Worm (Caenorhabditis elegans): ENCODE results near the gene W06B4.1.

Gene W06B4.1

ce11 chrII:4468897-4469459 lies 2.4 kb upstream of the W06B4.1 start:
- TF ChIP-seq fkh-6 (tag; optimal IDR thresholded peaks at IDR 0.05) (no peak), ttx-3 (tag; optimal IDR thresholded peaks at IDR 0.05) (no peak), odd-2 (tag; optimal IDR thresholded peaks at IDR 0.05) (no peak), npax-4 (tag; optimal IDR thresholded peaks at IDR 0.05) (no peak), ceh-48 (tag; optimal IDR thresholded peaks at IDR 0.05) (no peak), sox-4 (tag; optimal IDR thresholded peaks at IDR 0.05) (no peak), ahr-1 (tag; optimal IDR thresholded peaks at IDR 0.05) (no peak), zip-5 (tag; optimal IDR thresholded peaks at IDR 0.05) (no peak), rnt-1 (tag; optimal IDR thresholded peaks at IDR 0.05) (no peak), mec-3 (tag; optimal IDR thresholded peaks at IDR 0.05; ENCODE audit: borderline replicate concordance) (no peak), K09A11.1 (tag; optimal IDR thresholded peaks at IDR 0.05; ENCODE audit: insufficient read depth) (no peak), dve-1 (tag; optimal IDR thresholded peaks at IDR 0.05) (no peak), ceh-2 (tag; optimal IDR thresholded peaks at IDR 0.05) (no peak), tbx-7 (tag; optimal IDR thresholded peaks at IDR 0.05) (no peak), eyg-1 (tag; optimal IDR thresholded peaks at IDR 0.05) (no peak)

- TF ChIP-seq ets-4 (tag; optimal IDR thresholded peaks at IDR 0.05) (no peak), rnt-1 (tag; optimal IDR thresholded peaks at IDR 0.05) (no peak), elt-4 (tag; optimal IDR thresholded peaks at IDR 0.05) (no peak), eyg-1 (tag; optimal IDR thresholded peaks at IDR 0.05) (no peak), ceh-19 (GFP tag; optimal IDR thresholded peaks at IDR 0.05) (no peak), pha-2 (tag; optimal IDR thresholded peaks at IDR 0.05) (no peak), ttx-3 (tag; optimal IDR thresholded peaks at IDR 0.05) (no peak)
Observed at ce11 chrII:4474005-4474655, 2.7 kb downstream of the W06B4.1 start.

- no peak for TF ChIP-seq unc-3 (GFP tag; conservative IDR thresholded peaks at IDR 0.05)
- TF ChIP-seq unc-3 (tag; optimal IDR thresholded peaks at IDR 0.05) = no peak
- TF ChIP-seq C38D4.7 (GFP tag; optimal IDR thresholded peaks at IDR 0.05) = no peak
- no peak for TF ChIP-seq ceh-9 (tag; optimal IDR thresholded peaks at IDR 0.05)
- TF ChIP-seq syd-9 (tag; optimal IDR thresholded peaks at IDR 0.05) = no peak
- no peak for TF ChIP-seq odd-2 (tag; optimal IDR thresholded peaks at IDR 0.05)
- TF ChIP-seq lin-11 (tag; optimal IDR thresholded peaks at IDR 0.05) = no peak
- no peak for TF ChIP-seq ttx-3 (tag; optimal IDR thresholded peaks at IDR 0.05)
- no peak for TF ChIP-seq ceh-22 (tag; optimal IDR thresholded peaks at IDR 0.05)
- no peak for TF ChIP-seq dve-1 (tag; optimal IDR thresholded peaks at IDR 0.05)
- TF ChIP-seq ceh-48 (tag; optimal IDR thresholded peaks at IDR 0.05) = no peak
Observed at ce11 chrII:4478303-4478702, 6.9 kb downstream of the W06B4.1 start, which contains the start of gene T05C1.1. Gene T05C1.1 (plus strand): TSS chrII:4478603.

DNA sequence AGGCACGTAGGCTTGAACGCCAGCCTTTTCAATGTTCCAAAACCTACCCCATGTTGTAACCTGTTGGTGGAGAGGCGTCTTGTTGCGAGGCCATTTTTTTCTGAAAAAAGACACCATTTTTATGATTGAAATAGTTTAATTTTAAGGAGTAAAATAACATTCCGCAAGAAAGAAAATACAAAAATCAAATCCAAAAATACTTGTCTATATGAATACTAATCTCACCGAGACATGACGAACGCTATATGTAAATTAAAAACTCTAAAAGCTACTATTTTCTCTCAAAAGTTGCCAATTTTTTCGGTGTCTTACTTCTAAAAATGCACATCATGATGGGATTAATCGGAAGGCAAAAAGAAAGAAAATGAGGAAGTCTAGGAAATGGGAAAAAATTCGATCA lies 10.6 kb downstream of the W06B4.1 start, which contains the start of gene T05C1.2:
TSS of gene T05C1.2 (minus strand) at position 101 of the 400 bp plus-strand sequence.
- TF ChIP-seq hlh-6 (tag; optimal IDR thresholded peaks at IDR 0.05) (no peak), pros-1 (tag; optimal IDR thresholded peaks at IDR 0.05) (no peak), ceh-9 (tag; optimal IDR thresholded peaks at IDR 0.05) (no peak), tbx-7 (tag; optimal IDR thresholded peaks at IDR 0.05) (no peak), dve-1 (tag; optimal IDR thresholded peaks at IDR 0.05) (no peak), elt-2 (tag; optimal IDR thresholded peaks at IDR 0.05) (no peak), npax-4 (tag; optimal IDR thresholded peaks at IDR 0.05) (no peak), ceh-45 (GFP tag; IDR thresholded peaks at IDR 0.05) (no peak), pha-2 (tag; optimal IDR thresholded peaks at IDR 0.05) (no peak), ceh-18 (tag; optimal IDR thresholded peaks at IDR 0.05) (no peak), pax-1 (tag; optimal IDR thresholded peaks at IDR 0.05) (no peak)

DNA sequence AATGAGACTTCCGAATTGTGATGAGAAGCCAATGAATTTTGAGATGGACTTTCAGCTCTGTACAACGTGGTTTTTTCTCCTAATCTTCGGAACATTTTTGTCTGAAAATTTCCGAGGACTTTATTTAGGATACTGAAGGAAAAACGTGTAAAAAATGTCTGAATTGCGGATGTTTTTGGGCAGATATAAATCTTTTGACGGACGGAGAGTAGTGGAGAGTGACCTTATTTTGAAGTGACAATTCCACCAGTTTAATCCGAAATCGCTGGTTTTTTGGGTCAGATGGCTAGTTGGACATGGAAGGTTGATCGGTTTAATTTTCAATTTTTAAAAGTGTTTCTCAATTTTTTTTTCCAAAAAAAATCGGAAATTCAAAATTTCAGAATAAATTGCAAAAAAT lies 17.9 kb downstream of the W06B4.1 start, which contains the start of gene T05C1.3:
TSS of gene T05C1.3 (minus strand) at position 101 of the 400 bp plus-strand sequence.
- TF ChIP-seq zip-5 (tag; optimal IDR thresholded peaks at IDR 0.05) (no peak), unc-3 (GFP tag; conservative IDR thresholded peaks at IDR 0.05) (no peak), unc-3 (tag; optimal IDR thresholded peaks at IDR 0.05) (no peak), syd-9 (tag; optimal IDR thresholded peaks at IDR 0.05) (no peak)

Data from whole organism, late embryonic.